Fruit fly (Drosophila melanogaster) whole organism, embryonic: ENCODE results near the gene yl.

Experiments used
- Antp ChIP-seq: fragments of 200-800 bp; sonication (Bioruptor generic); optimal IDR thresholded peaks from 3 replicates; lab custom pipeline; 2016; ENCODE audit warnings: missing biosample characterization, missing genetic modification characterization
- BEAF-32 ChIP-seq: fragments of 200-800 bp; sonication (Bioruptor generic); optimal IDR thresholded peaks from 3 replicates; lab custom pipeline; 2017; ENCODE audit warnings: missing biosample characterization, missing genetic modification characterization, mild to moderate bottlenecking, moderate library complexity, missing genetic modification reagents
- C15 ChIP-seq: fragments of 200-800 bp; sonication (Bioruptor generic); IDR thresholded peaks from 3 replicates; pipeline ENCODE4 v1.3.6; 2022; ENCODE audit warnings: missing biosample characterization, missing genetic modification characterization
- CG1024 ChIP-seq: fragments of 200-800 bp; sonication (Bioruptor generic); IDR thresholded peaks from 2 replicates; pipeline ENCODE4 v1.3.6; 2022; ENCODE audit warnings: missing biosample characterization, missing genetic modification characterization
- CG10267 ChIP-seq: fragments of 200-800 bp; sonication (Bioruptor generic); optimal IDR thresholded peaks from 2 replicates; lab custom pipeline; 2018; ENCODE audit warnings: missing biosample characterization, mild to moderate bottlenecking, missing genetic modification characterization, moderate library complexity
- CG1233 ChIP-seq: fragments of 200-800 bp; sonication (Bioruptor generic); optimal IDR thresholded peaks from 4 replicates; lab custom pipeline; 2018; ENCODE audit warnings: missing biosample characterization, mild to moderate bottlenecking, missing genetic modification characterization
- CG12744 ChIP-seq: fragments of 200-800 bp; sonication (Bioruptor generic); optimal IDR thresholded peaks from 2 replicates; lab custom pipeline; 2016; ENCODE audit warnings: missing biosample characterization, missing genetic modification characterization
- CG17568 ChIP-seq: fragments of 200-800 bp; sonication (Bioruptor generic); optimal IDR thresholded peaks from 2 replicates; lab custom pipeline; 2018; ENCODE audit warnings: missing biosample characterization, mild to moderate bottlenecking, missing genetic modification characterization, moderate library complexity
- CG17612 ChIP-seq: fragments of 200-800 bp; sonication (Bioruptor generic); IDR thresholded peaks from 2 replicates; pipeline ENCODE4 v1.3.6; 2022; ENCODE audit warnings: missing biosample characterization, missing genetic modification characterization
- CG17912 ChIP-seq: fragments of 200-800 bp; sonication (Bioruptor generic); optimal IDR thresholded peaks from 2 replicates; lab custom pipeline; 2018; ENCODE audit warnings: missing biosample characterization, mild to moderate bottlenecking, missing genetic modification characterization
- CG18619 ChIP-seq: fragments of 200-800 bp; sonication (Bioruptor generic); optimal IDR thresholded peaks from 3 replicates; lab custom pipeline; 2017; ENCODE audit warnings: missing biosample characterization, mild to moderate bottlenecking, missing genetic modification characterization
- CG2889 ChIP-seq: fragments of 200-800 bp; sonication (Bioruptor generic); IDR thresholded peaks from 3 replicates; pipeline ENCODE4 v1.3.6; 2022; ENCODE audit warnings: missing biosample characterization, missing genetic modification characterization
- CG3163 ChIP-seq: fragments of 200-800 bp; sonication (Bioruptor generic); optimal IDR thresholded peaks from 3 replicates; lab custom pipeline; 2016; ENCODE audit warnings: missing biosample characterization, missing genetic modification characterization
- CG4820 ChIP-seq: fragments of 200-800 bp; sonication (Bioruptor generic); optimal IDR thresholded peaks from 3 replicates; lab custom pipeline; 2016; ENCODE audit warnings: missing biosample characterization, missing genetic modification characterization
- CG6654 ChIP-seq: fragments of 200-800 bp; sonication (Bioruptor generic); optimal IDR thresholded peaks from 2 replicates; lab custom pipeline; 2017; ENCODE audit warnings: missing biosample characterization, mild to moderate bottlenecking, missing genetic modification characterization
- CG7928 ChIP-seq: fragments of 200-800 bp; sonication (Bioruptor generic); optimal IDR thresholded peaks from 2 replicates; lab custom pipeline; 2017; ENCODE audit warnings: missing biosample characterization, mild to moderate bottlenecking, missing genetic modification characterization
- CG8089 ChIP-seq: fragments of 200-800 bp; sonication (Bioruptor generic); optimal IDR thresholded peaks from 3 replicates; lab custom pipeline; 2016; ENCODE audit warnings: missing biosample characterization, missing genetic modification characterization
- CG8478 ChIP-seq: fragments of >200 bp; optimal IDR thresholded peaks from 2 replicates; lab custom pipeline; 2018
- CG9727 ChIP-seq: fragments of 200-800 bp; sonication (Bioruptor generic); optimal IDR thresholded peaks from 3 replicates; lab custom pipeline; 2017; ENCODE audit warnings: missing biosample characterization, mild to moderate bottlenecking, missing genetic modification characterization
- CG9797 ChIP-seq: fragments of 200-800 bp; sonication (Bioruptor generic); optimal IDR thresholded peaks from 3 replicates; lab custom pipeline; 2018; ENCODE audit warnings: missing biosample characterization, mild to moderate bottlenecking, missing genetic modification characterization
- Doc3 ChIP-seq: fragments of 200-800 bp; sonication (Bioruptor generic); IDR thresholded peaks from 3 replicates; pipeline ENCODE4 v1.3.6; 2022; ENCODE audit warnings: missing biosample characterization, missing genetic modification characterization; ENCODE audit not compliant: partially characterized antibody
- H2.0 ChIP-seq: fragments of 200-800 bp; sonication (Bioruptor generic); IDR thresholded peaks from 2 replicates; pipeline ENCODE4 v1.3.6; 2022; ENCODE audit warnings: missing biosample characterization, missing genetic modification characterization
- HLHmδ ChIP-seq: fragments of 200-800 bp; sonication (Bioruptor generic); optimal IDR thresholded peaks from 2 replicates; lab custom pipeline; 2018; ENCODE audit warnings: missing biosample characterization, mild to moderate bottlenecking, missing genetic modification characterization, moderate library complexity
- Hmx ChIP-seq: fragments of 200-800 bp; sonication (Bioruptor generic); optimal IDR thresholded peaks from 2 replicates; lab custom pipeline; 2016; ENCODE audit warnings: missing biosample characterization, missing genetic modification characterization
- Hr3 ChIP-seq: fragments of 200-800 bp; sonication (Bioruptor generic); optimal IDR thresholded peaks from 3 replicates; lab custom pipeline; 2016; ENCODE audit warnings: missing biosample characterization, missing genetic modification characterization
- Ravus ChIP-seq: fragments of 200-800 bp; sonication (Bioruptor generic); IDR thresholded peaks from 2 replicates; pipeline ENCODE4 v1.3.6; 2022; ENCODE audit warnings: missing biosample characterization, missing genetic modification characterization
- Stat92E ChIP-seq, 3 experiments: fragments of >200 bp in 2 of 3; fragments of 200-800 bp in 1 of 3; sonication (Bioruptor generic) in 1 of 3; optimal IDR thresholded peaks; 2 replicates each; lab custom pipeline; 2017 to 2019; ENCODE audit warnings: missing biosample characterization in 3 of 3, missing genetic modification characterization in 3 of 3, mild to moderate bottlenecking in 1 of 3, moderate library complexity in 1 of 3
- Tbp ChIP-seq: fragments of >200 bp; optimal IDR thresholded peaks from 2 replicates; lab custom pipeline; 2018; ENCODE audit warnings: missing biosample characterization, missing genetic modification characterization
- aop ChIP-seq: fragments of 200-800 bp; sonication (Bioruptor generic); IDR thresholded peaks from 2 replicates; pipeline ENCODE4 v1.3.6; 2022; ENCODE audit warnings: missing biosample characterization, missing genetic modification characterization
- bigmax ChIP-seq: fragments of 200-800 bp; sonication (Bioruptor generic); optimal IDR thresholded peaks from 2 replicates; lab custom pipeline; 2018; ENCODE audit warnings: missing biosample characterization, mild to moderate bottlenecking, missing genetic modification characterization
- cato ChIP-seq: fragments of 200-800 bp; sonication (Bioruptor generic); optimal IDR thresholded peaks from 2 replicates; lab custom pipeline; 2016; ENCODE audit warnings: missing biosample characterization, missing genetic modification characterization, borderline replicate concordance
- disco-r ChIP-seq: fragments of 200-800 bp; sonication (Bioruptor generic); optimal IDR thresholded peaks from 2 replicates; lab custom pipeline; 2016; ENCODE audit warnings: missing biosample characterization, missing genetic modification characterization
- dm ChIP-seq: fragments of 200-800 bp; sonication (Bioruptor generic); optimal IDR thresholded peaks from 3 replicates; lab custom pipeline; 2016; ENCODE audit warnings: missing biosample characterization, missing genetic modification characterization
- dysf ChIP-seq: fragments of 200-800 bp; sonication (Bioruptor generic); IDR thresholded peaks from 3 replicates; pipeline ENCODE4 v1.3.6; 2022; ENCODE audit warnings: missing biosample characterization, missing genetic modification characterization
- en ChIP-seq: fragments of 200-800 bp; sonication (Bioruptor generic); optimal IDR thresholded peaks from 2 replicates; lab custom pipeline; 2016; ENCODE audit warnings: missing biosample characterization, missing genetic modification characterization
- ewg ChIP-seq: fragments of 200-800 bp; sonication (Bioruptor generic); optimal IDR thresholded peaks from 3 replicates; lab custom pipeline; 2017; ENCODE audit warnings: mild to moderate bottlenecking, missing biosample characterization, missing genetic modification reagents, missing genetic modification characterization
- grn ChIP-seq: fragments of 200-800 bp; sonication (Bioruptor generic); optimal IDR thresholded peaks from 3 replicates; lab custom pipeline; 2017; ENCODE audit warnings: missing biosample characterization, missing genetic modification characterization
- kay ChIP-seq: fragments of 200-800 bp; sonication (Bioruptor generic); optimal IDR thresholded peaks from 2 replicates; lab custom pipeline; 2016; ENCODE audit warnings: missing biosample characterization, missing genetic modification characterization
- mam ChIP-seq: fragments of 200-800 bp; sonication (Bioruptor generic); optimal IDR thresholded peaks from 3 replicates; lab custom pipeline; 2016; ENCODE audit warnings: missing biosample characterization, missing genetic modification characterization
- mirr ChIP-seq: fragments of 200-800 bp; sonication (Bioruptor generic); optimal IDR thresholded peaks from 3 replicates; lab custom pipeline; 2018; ENCODE audit warnings: missing biosample characterization, mild to moderate bottlenecking, missing genetic modification characterization
- odd ChIP-seq: fragments of 200-800 bp; sonication (Bioruptor generic); optimal IDR thresholded peaks from 2 replicates; lab custom pipeline; 2017; ENCODE audit warnings: missing biosample characterization, mild to moderate bottlenecking, missing genetic modification characterization
- p53 ChIP-seq: fragments of 200-800 bp; sonication (Bioruptor generic); optimal IDR thresholded peaks from 2 replicates; lab custom pipeline; 2016; ENCODE audit warnings: missing biosample characterization, missing genetic modification characterization
- pzg ChIP-seq: fragments of 200-800 bp; sonication (Bioruptor generic); optimal IDR thresholded peaks from 3 replicates; lab custom pipeline; 2018; ENCODE audit warnings: missing biosample characterization, mild to moderate bottlenecking, missing genetic modification characterization, moderate library complexity
- sens ChIP-seq: fragments of 200-800 bp; sonication (Bioruptor generic); peaks from one replicate; lab custom pipeline; 2016; ENCODE audit warnings: missing biosample characterization, missing genetic modification characterization
- sens-2 ChIP-seq: fragments of 200-800 bp; sonication (Bioruptor generic); IDR thresholded peaks from 2 replicates; pipeline ENCODE4 v1.3.6; 2022; ENCODE audit warnings: missing biosample characterization, missing genetic modification characterization
- sob ChIP-seq: fragments of 200-800 bp; sonication (Bioruptor generic); IDR thresholded peaks from 2 replicates; pipeline ENCODE4 v1.3.6; 2022; ENCODE audit warnings: missing biosample characterization, missing genetic modification characterization
- sqz ChIP-seq: fragments of 200-800 bp; sonication (Bioruptor generic); optimal IDR thresholded peaks from 3 replicates; lab custom pipeline; 2018; ENCODE audit warnings: missing biosample characterization, mild to moderate bottlenecking, missing genetic modification characterization
- ssp ChIP-seq: fragments of 200-800 bp; sonication (Bioruptor generic); IDR thresholded peaks from 2 replicates; pipeline ENCODE4 v1.3.6; 2022; ENCODE audit warnings: missing biosample characterization, missing genetic modification characterization
- tgo ChIP-seq: fragments of 200-800 bp; sonication (Bioruptor generic); IDR thresholded peaks from 3 replicates; pipeline ENCODE4 v1.3.6; 2022; ENCODE audit warnings: missing biosample characterization, missing genetic modification characterization
- ttk ChIP-seq: fragments of 200-800 bp; sonication (Bioruptor generic); IDR thresholded peaks from 2 replicates; pipeline ENCODE4 v2.1.2; 2022; ENCODE audit warnings: missing biosample characterization, missing genetic modification characterization

The yl gene

DNA sequence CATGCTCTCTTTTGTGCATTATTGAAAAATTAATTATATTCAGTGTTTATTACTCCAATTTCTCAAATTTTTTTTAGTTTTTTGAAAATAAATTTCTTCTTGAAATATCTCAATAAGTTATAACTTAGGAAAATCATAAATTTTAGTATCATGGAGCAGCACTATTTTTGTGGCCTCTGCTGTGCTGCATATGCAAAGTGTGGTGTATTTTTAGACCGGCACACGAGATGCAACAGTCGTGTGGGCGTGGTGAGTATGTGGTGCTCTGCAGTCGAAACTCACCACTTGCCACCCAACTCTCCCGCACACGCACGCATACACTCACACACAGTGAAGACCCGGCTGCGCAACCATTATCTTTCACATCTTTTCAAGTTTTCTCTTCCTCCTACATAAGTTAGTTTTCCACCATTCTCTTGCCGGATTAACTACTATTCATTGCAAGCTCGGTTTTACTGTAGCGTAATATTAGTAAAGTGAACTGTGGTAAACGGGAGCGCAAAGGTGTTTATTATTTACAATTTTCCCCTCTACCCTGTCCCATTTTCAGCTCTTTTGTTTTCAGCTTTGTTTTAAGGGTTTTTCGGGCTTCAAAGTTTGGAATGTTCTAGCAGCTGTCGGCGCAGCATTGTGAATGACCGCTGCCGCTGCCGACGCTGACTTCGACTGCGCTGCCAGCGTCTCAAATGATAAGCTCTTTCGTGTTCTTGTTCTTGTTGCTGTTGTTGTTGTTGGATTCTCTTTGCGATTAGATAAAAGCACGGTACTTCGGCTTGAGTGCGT is 15.6 kb downstream of the yl start (continued):
- TF ChIP-seq BEAF-32 (no peak), en (GFP tag; lab: Kevin White, UChicago) (peak; percentile 21), aop (no peak), Hmx (GFP tag; lab: Kevin White, UChicago) (no peak), CG17568 (GFP tag; lab: Kevin White, UChicago) (no peak), sqz (GFP tag; lab: Kevin White, UChicago) (peak; percentile 57), CG6654 (GFP tag; lab: Kevin White, UChicago) (no peak), sens (GFP tag; lab: Kevin White, UChicago) (peak; percentile 93), H2.0 (peak; percentile 47), odd (peak; percentile 26), CG2889 (GFP tag; lab: Robert Waterston, UW) (no peak), grn (GFP tag; lab: Kevin White, UChicago) (peak; percentile 83), CG1233 (GFP tag; lab: Kevin White, UChicago) (peak; percentile 63), ewg (GFP tag; lab: Kevin White, UChicago) (peak; percentile 14), CG3163 (GFP tag; lab: Kevin White, UChicago) (peak; percentile 30), mam (GFP tag; lab: Kevin White, UChicago) (no peak), Hr3 (GFP tag; lab: Kevin White, UChicago) (peak; percentile 46), C15 (no peak), dm (GFP tag; lab: Kevin White, UChicago) (no peak), dysf (GFP tag; lab: Robert Waterston, UW) (peak; percentile 52; the same call in 2 of the 3 replicates), mirr (no peak), Ravus (GFP tag; lab: Robert Waterston, UW) (no peak), Doc3 (GFP tag; lab: Robert Waterston, UW) (no peak), cato (GFP tag; lab: Kevin White, UChicago) (no peak), CG9797 (no peak), CG8089 (peak; percentile 39), ttk (GFP tag; lab: Robert Waterston, UW) (peak; percentile 42; the same call in 1 of the 2 replicates), Stat92E (GFP tag; optimal IDR thresholded peaks at IDR 0.05; lab: Kevin White, UChicago) (no peak), pzg (GFP tag; lab: Kevin White, UChicago) (no peak), Antp (GFP tag; lab: Kevin White, UChicago) (no peak), ssp (GFP tag; lab: Robert Waterston, UW) (0 out of 2 replicates have a peak, but pooled peaks have one; percentile 17), sob (peak; percentile 51; the same call in 1 of the 2 replicates), CG4820 (GFP tag; lab: Kevin White, UChicago) (peak; percentile 57), CG9727 (GFP tag; lab: Kevin White, UChicago) (peak; percentile 73), CG10267 (tag; lab: Kevin White, UChicago) (peak; percentile 70), CG12744 (GFP tag; lab: Kevin White, UChicago) (no peak), CG8478 (lab: Kevin White, UChicago) (no peak), Tbp (no peak), CG7928 (GFP tag; lab: Kevin White, UChicago) (no peak), HLHmδ (GFP tag; lab: Kevin White, UChicago) (peak; percentile 59), CG18619 (peak; percentile 40), CG1024 (GFP tag; lab: Robert Waterston, UW) (peak; percentile 55; the same call in 1 of the 2 replicates), disco-r (GFP tag; lab: Kevin White, UChicago) (no peak), sens-2 (GFP tag; lab: Robert Waterston, UW) (peak; percentile 51; the same call in 1 of the 2 replicates), CG17612 (no peak), p53 (GFP tag; lab: Kevin White, UChicago) (no peak), kay (no peak), CG17912 (GFP tag; lab: Kevin White, UChicago) (no peak), tgo (0 out of 3 replicates have a peak, but pooled peaks have one; percentile 31), bigmax (no peak)
